Worm (Caenorhabditis elegans) whole organism, L3 larva: Measurements from ENCODE around the gene clec-68.
A peak's percentile ranks its signal among the peaks of the same experiment; 100 is the strongest.

Experiments used
- ZK546.5 ChIP-seq: sonication (generic microtip); optimal IDR thresholded peaks from 2 replicates; lab custom pipeline; 2017; ENCODE audit warnings: missing biosample characterization, missing genetic modification characterization
- ama-1 ChIP-seq: fragments of 150-350 bp; optimal IDR thresholded peaks from 2 replicates; lab custom pipeline; 2018
- ceh-16 ChIP-seq: sonication (generic microtip); optimal IDR thresholded peaks from 2 replicates; lab custom pipeline; 2017; ENCODE audit warnings: missing biosample characterization, missing genetic modification characterization
- ceh-82 ChIP-seq: fragments of 150-350 bp; optimal IDR thresholded peaks from 2 replicates; lab custom pipeline; 2014; ENCODE audit warnings: missing biosample characterization, missing genetic modification characterization
- ceh-9 ChIP-seq: sonication (generic microtip); optimal IDR thresholded peaks from 2 replicates; lab custom pipeline; 2018; ENCODE audit warnings: missing biosample characterization, missing genetic modification characterization
- daf-12 ChIP-seq: fragments of 150-350 bp; optimal IDR thresholded peaks from 2 replicates; lab custom pipeline; 2014; ENCODE audit warnings: missing biosample characterization, missing genetic modification reagents, missing genetic modification characterization
- egl-27 ChIP-seq: sonication (generic microtip); optimal IDR thresholded peaks from 4 replicates; lab custom pipeline; 2017; ENCODE audit warnings: missing biosample characterization, missing genetic modification reagents, missing genetic modification characterization
- elt-1 ChIP-seq: fragments of 150-350 bp; optimal IDR thresholded peaks from 2 replicates; lab custom pipeline; 2014; ENCODE audit warnings: missing biosample characterization, missing genetic modification characterization
- elt-2 ChIP-seq: sonication (generic microtip); optimal IDR thresholded peaks from 2 replicates; lab custom pipeline; 2016; ENCODE audit warnings: missing genetic modification reagents, mild to moderate bottlenecking, missing genetic modification characterization, missing compliant biosample characterization
- fkh-2 ChIP-seq: fragments of 150-350 bp; optimal IDR thresholded peaks from 2 replicates; lab custom pipeline; 2014; ENCODE audit warnings: missing biosample characterization, missing genetic modification reagents, missing genetic modification characterization
- fos-1 ChIP-seq: fragments of 150-350 bp; optimal IDR thresholded peaks from 2 replicates; lab custom pipeline; 2014; ENCODE audit warnings: missing biosample characterization, missing genetic modification characterization
- hmg-11 ChIP-seq: sonication (generic microtip); optimal IDR thresholded peaks from 2 replicates; lab custom pipeline; 2016; ENCODE audit warnings: missing genetic modification characterization, missing compliant biosample characterization
- jun-1 ChIP-seq: fragments of 150-350 bp; optimal IDR thresholded peaks from 2 replicates; lab custom pipeline; 2014; ENCODE audit warnings: missing biosample characterization, missing genetic modification reagents, missing genetic modification characterization
- lin-15B ChIP-seq: fragments of 150-350 bp; optimal IDR thresholded peaks from 2 replicates; lab custom pipeline; 2014; ENCODE audit warnings: missing biosample characterization, missing genetic modification characterization
- lin-39 ChIP-seq: fragments of 150-350 bp; optimal IDR thresholded peaks from 2 replicates; lab custom pipeline; 2018; ENCODE audit warnings: missing biosample characterization, missing genetic modification reagents, missing genetic modification characterization
- mdl-1 ChIP-seq: fragments of 150-350 bp; optimal IDR thresholded peaks from 2 replicates; lab custom pipeline; 2014; ENCODE audit warnings: missing biosample characterization, missing genetic modification characterization
- nfya-1 ChIP-seq: sonication (generic microtip); optimal IDR thresholded peaks from 2 replicates; lab custom pipeline; 2017; ENCODE audit warnings: missing genetic modification characterization, mild to moderate bottlenecking, missing compliant biosample characterization, antibody characterized with exemption, moderate library complexity; ENCODE audit not compliant: insufficient read depth
- nhr-11 ChIP-seq: fragments of 150-350 bp; optimal IDR thresholded peaks from 2 replicates; lab custom pipeline; 2014; ENCODE audit warnings: missing biosample characterization, missing genetic modification characterization
- nhr-23 ChIP-seq: fragments of 150-350 bp; optimal IDR thresholded peaks from 2 replicates; lab custom pipeline; 2014; ENCODE audit warnings: missing biosample characterization, missing genetic modification reagents, missing genetic modification characterization
- nhr-237 ChIP-seq: fragments of 150-350 bp; optimal IDR thresholded peaks from 2 replicates; lab custom pipeline; 2014; ENCODE audit warnings: missing biosample characterization, missing genetic modification characterization
- nhr-28 ChIP-seq: fragments of 150-350 bp; optimal IDR thresholded peaks from 2 replicates; lab custom pipeline; 2014; ENCODE audit warnings: missing biosample characterization, missing genetic modification characterization
- nhr-43 ChIP-seq: sonication (generic microtip); optimal IDR thresholded peaks from 2 replicates; lab custom pipeline; 2016; ENCODE audit warnings: mild to moderate bottlenecking, missing genetic modification characterization, missing compliant biosample characterization; ENCODE audit not compliant: poor library complexity, severe bottlenecking
- nhr-67 ChIP-seq: fragments of 150-350 bp; optimal IDR thresholded peaks from 2 replicates; lab custom pipeline; 2014; ENCODE audit warnings: missing biosample characterization, missing genetic modification characterization
- nhr-76 ChIP-seq: fragments of 150-350 bp; sonication (generic microtip); optimal IDR thresholded peaks from 5 replicates; lab custom pipeline; 2014; ENCODE audit warnings: missing biosample characterization, missing genetic modification characterization
- nhr-77 ChIP-seq: fragments of 150-350 bp; optimal IDR thresholded peaks from 2 replicates; lab custom pipeline; 2014; ENCODE audit warnings: missing biosample characterization, missing genetic modification characterization
- pha-4 ChIP-seq: fragments of 150-350 bp; optimal IDR thresholded peaks from 2 replicates; lab custom pipeline; 2014; ENCODE audit warnings: missing biosample characterization, missing genetic modification reagents, missing genetic modification characterization
- pqm-1 ChIP-seq: fragments of 150-350 bp; optimal IDR thresholded peaks from 2 replicates; lab custom pipeline; 2017; ENCODE audit warnings: missing biosample characterization, missing genetic modification characterization, inconsistent platforms
- sea-2 ChIP-seq: fragments of 150-350 bp; sonication (generic microtip); optimal IDR thresholded peaks from 4 replicates; lab custom pipeline; 2014; ENCODE audit warnings: missing biosample characterization, missing genetic modification reagents, missing genetic modification characterization
- skn-1 ChIP-seq: fragments of 150-350 bp; optimal IDR thresholded peaks from 2 replicates; lab custom pipeline; 2014; ENCODE audit warnings: missing biosample characterization, missing genetic modification characterization
- snpc-4 ChIP-seq: fragments of 150-350 bp; optimal IDR thresholded peaks from 2 replicates; lab custom pipeline; 2014; ENCODE audit warnings: missing biosample characterization, missing genetic modification characterization
- unc-39 ChIP-seq: sonication (generic microtip); optimal IDR thresholded peaks from 4 replicates; lab custom pipeline; 2017; ENCODE audit warnings: missing biosample characterization, missing genetic modification characterization
- unc-62 ChIP-seq: fragments of 150-350 bp; sonication (generic microtip); optimal IDR thresholded peaks from 4 replicates; lab custom pipeline; 2014; ENCODE audit warnings: missing biosample characterization, missing genetic modification reagents, missing genetic modification characterization
- zag-1 ChIP-seq: fragments of 150-350 bp; optimal IDR thresholded peaks from 2 replicates; lab custom pipeline; 2014; ENCODE audit warnings: missing biosample characterization, missing genetic modification characterization
- ztf-11 ChIP-seq: fragments of 150-350 bp; optimal IDR thresholded peaks from 2 replicates; lab custom pipeline; 2014; ENCODE audit warnings: missing biosample characterization, missing genetic modification characterization
- ztf-4 ChIP-seq: fragments of 150-350 bp; optimal IDR thresholded peaks from 2 replicates; lab custom pipeline; 2014; ENCODE audit warnings: missing biosample characterization, missing genetic modification characterization

The clec-68 gene

DNA sequence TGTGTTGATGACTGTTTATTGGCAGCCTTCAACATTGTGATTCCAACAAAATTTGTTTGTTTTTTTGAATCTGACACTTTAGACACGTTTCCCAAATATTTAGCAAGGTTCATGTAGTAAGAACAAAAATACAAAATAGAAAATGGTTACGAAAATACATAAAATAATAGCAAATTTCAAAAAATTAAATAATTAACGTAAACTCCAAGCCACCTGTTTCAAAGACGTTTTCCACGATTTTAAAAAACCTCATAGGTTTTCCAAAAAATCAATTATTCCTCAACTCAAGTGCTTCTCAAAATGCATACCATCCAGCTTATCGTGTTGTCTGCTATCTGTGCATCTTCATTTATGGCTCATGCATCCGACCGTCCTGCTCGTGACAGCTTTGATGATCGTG is 8.8 kb upstream of the clec-68 start, which contains the start of gene F56D6.14:
Gene F56D6.14 (plus strand): TSS at position 301 of the 400 bp plus-strand sequence.
- no peak for TF ChIP-seq fos-1
- no peak for TF ChIP-seq nhr-237 (tag; lab: Kevin White, UChicago)
- TF ChIP-seq ZK546.5 (tag; lab: Kevin White, UChicago), result no peak
- no peak for TF ChIP-seq unc-39 (tag; lab: Kevin White, UChicago)
- TF ChIP-seq elt-2, result no peak
- no peak for TF ChIP-seq ceh-9 (tag; lab: Kevin White, UChicago)
- TF ChIP-seq pha-4 (tag; lab: Kevin White, UChicago), result no peak
- no peak for TF ChIP-seq nhr-11 (tag; lab: Kevin White, UChicago)
- TF ChIP-seq ceh-82 (tag; lab: Kevin White, UChicago), result no peak
- TF ChIP-seq pqm-1 (tag; lab: Kevin White, UChicago), result no peak
- TF ChIP-seq ztf-4 (tag; lab: Kevin White, UChicago), result no peak
- no peak for TF ChIP-seq elt-1 (tag; lab: Kevin White, UChicago)
- no peak for TF ChIP-seq daf-12 (tag; lab: Kevin White, UChicago)
- TF ChIP-seq nfya-1 (tag; lab: Kevin White, UChicago), result no peak
- TF ChIP-seq hmg-11 (tag; lab: Kevin White, UChicago), result no peak
- TF ChIP-seq nhr-28 (tag; lab: Kevin White, UChicago), result no peak
- TF ChIP-seq nhr-67 (tag; lab: Kevin White, UChicago), result no peak
- no peak for TF ChIP-seq nhr-77
- TF ChIP-seq, all 47 proteins: peak for 0

- TF ChIP-seq nfya-1 (tag; lab: Kevin White, UChicago), result no peak
- no peak for TF ChIP-seq ama-1
- no peak for TF ChIP-seq lin-15B (tag; lab: Kevin White, UChicago)
- TF ChIP-seq jun-1 (tag; lab: Kevin White, UChicago), result no peak
- no peak for TF ChIP-seq unc-62 (GFP tag; lab: Kevin White, UChicago)
- TF ChIP-seq skn-1 (tag; lab: Kevin White, UChicago), result no peak
- TF ChIP-seq sea-2, result no peak
- no peak for TF ChIP-seq mdl-1 (tag; lab: Kevin White, UChicago)
- TF ChIP-seq fos-1, result no peak
- TF ChIP-seq ztf-4 (tag; lab: Kevin White, UChicago), result no peak
- TF ChIP-seq nhr-43 (tag; lab: Kevin White, UChicago), result no peak
- no peak for TF ChIP-seq nhr-28 (tag; lab: Kevin White, UChicago)
Measured at ce11 chrIV:3918160-3918559, 8.1 kb upstream of the clec-68 start, which contains the start of gene F56D6.23. TSS of gene F56D6.23 (plus strand) at chrIV:3918460.

ce11 chrIV:3919506-3919905 is 6.7 kb upstream of the clec-68 start, which contains the start of gene srz-19:
TSS of gene srz-19 (plus strand) at chrIV:3919806.
- TF ChIP-seq lin-39, result no peak
- TF ChIP-seq hmg-11 (tag; lab: Kevin White, UChicago), result no peak
- TF ChIP-seq unc-39 (tag; lab: Kevin White, UChicago), result no peak
- TF ChIP-seq fkh-2 (tag; lab: Kevin White, UChicago), result no peak
- no peak for TF ChIP-seq nhr-77
- no peak for TF ChIP-seq lin-15B (tag; lab: Kevin White, UChicago)
- TF ChIP-seq nfya-1 (tag; lab: Kevin White, UChicago), result no peak
- TF ChIP-seq ceh-82 (tag; lab: Kevin White, UChicago), result no peak
- TF ChIP-seq mdl-1 (tag; lab: Kevin White, UChicago), result no peak
- TF ChIP-seq ztf-11, result no peak
- TF ChIP-seq nhr-23 (tag; lab: Kevin White, UChicago), result no peak
- TF ChIP-seq snpc-4 (tag; lab: Kevin White, UChicago), result no peak
- no peak for TF ChIP-seq nhr-11 (tag; lab: Kevin White, UChicago)
- no peak for TF ChIP-seq egl-27 (tag; lab: Kevin White, UChicago)

DNA sequence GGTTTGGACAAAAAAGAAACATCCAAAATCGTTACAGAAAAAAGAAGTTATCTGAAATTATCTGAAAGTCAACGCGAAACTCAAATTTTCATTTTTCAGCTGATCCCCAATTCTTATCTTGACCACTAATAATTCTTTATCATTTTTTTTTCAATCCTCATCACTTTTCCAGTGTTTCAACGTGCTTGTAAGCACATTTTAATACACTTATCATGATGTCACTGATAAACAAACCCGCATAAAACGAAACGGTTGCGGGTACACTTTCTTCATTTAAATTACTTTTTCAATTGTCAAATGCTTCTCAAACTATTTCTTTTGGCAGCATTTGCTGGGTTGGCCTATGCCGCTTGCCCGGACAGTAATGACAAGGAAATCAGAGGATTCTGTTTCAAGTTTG is 4.3 kb upstream of the clec-68 start, which contains the start of gene clec-67:
Gene clec-67 (plus strand): TSS at position 268 of the 400 bp plus-strand sequence.
- TF ChIP-seq zag-1 (tag; lab: Kevin White, UChicago) (no peak), pqm-1 (tag; lab: Kevin White, UChicago) (peak; percentile 45), lin-15B (tag; lab: Kevin White, UChicago) (no peak), elt-2 (peak; percentile 84), jun-1 (tag; lab: Kevin White, UChicago) (peak; percentile 2), daf-12 (tag; lab: Kevin White, UChicago) (no peak), ceh-16 (tag; lab: Kevin White, UChicago) (no peak), nhr-76 (tag; lab: Kevin White, UChicago) (no peak)
